Comparison of ENCODE assay signal across 5 worm cellular contexts in genomic region chrIV:337128-337646, ce11.
TF ChIP-seq lines count a peak whose summit lies in the region.

Gene pxmp-4, minus strand, starts transcription at chrIV:337178.

TF ChIP-seq in whole organism, L1 larva, 84 proteins besides CTCF, POLR2A, EP300 and RAD21:
- no peak for TF ChIP-seq zip-4 (GFP tag; optimal IDR thresholded peaks at IDR 0.05; lab: Kevin White, UChicago)
- no peak for TF ChIP-seq pqm-1 (tag; optimal IDR thresholded peaks at IDR 0.05; lab: Kevin White, UChicago)
- no peak for TF ChIP-seq lin-13 (GFP tag; optimal IDR thresholded peaks at IDR 0.05; lab: Kevin White, UChicago)
- peak in 1 of 2 experiments; percentile 27 for TF ChIP-seq lin-35 (GFP tag; optimal IDR thresholded peaks at IDR 0.05; lab: Kevin White, UChicago)
- no peak for TF ChIP-seq efl-1 (optimal IDR thresholded peaks at IDR 0.05; lab: Kevin White, UChicago)
- TF ChIP-seq efl-1 (GFP tag; optimal IDR thresholded peaks at IDR 0.05 in 1 of 2; lab: Kevin White, UChicago): peak in 1 of 2 experiments; percentile 43
- peak; percentile 50 for TF ChIP-seq elt-2 (tag; optimal IDR thresholded peaks at IDR 0.05; lab: Kevin White, UChicago)
- no peak for TF ChIP-seq alr-1 (tag; optimal IDR thresholded peaks at IDR 0.05; lab: Kevin White, UChicago; ENCODE audit: borderline replicate concordance)
- no peak for TF ChIP-seq ceh-82 (tag; optimal IDR thresholded peaks at IDR 0.05; lab: Kevin White, UChicago)

TF ChIP-seq in whole organism, L2 larva, 48 proteins besides CTCF, POLR2A, EP300 and RAD21:
- TF ChIP-seq sem-4 (tag; optimal IDR thresholded peaks at IDR 0.05; lab: Kevin White, UChicago): no peak
- peak; percentile 52 for TF ChIP-seq fos-1 (tag; optimal IDR thresholded peaks at IDR 0.05; lab: Kevin White, UChicago)
- TF ChIP-seq nhr-6 (tag; optimal IDR thresholded peaks at IDR 0.05; lab: Kevin White, UChicago): no peak
- no peak for TF ChIP-seq lsy-2 (tag; optimal IDR thresholded peaks at IDR 0.05; lab: Kevin White, UChicago)
- TF ChIP-seq C34F6.9 (tag; optimal IDR thresholded peaks at IDR 0.05; lab: Kevin White, UChicago): no peak

TF ChIP-seq in whole organism, L3 larva, 47 proteins besides CTCF, POLR2A, EP300 and RAD21:
- TF ChIP-seq tbx-2 (tag; optimal IDR thresholded peaks at IDR 0.05; lab: Kevin White, UChicago): no peak
- TF ChIP-seq mdl-1 (tag; optimal IDR thresholded peaks at IDR 0.05; lab: Kevin White, UChicago): no peak
- no peak for TF ChIP-seq fkh-10 (GFP tag; optimal IDR thresholded peaks at IDR 0.05; lab: Kevin White, UChicago)
- TF ChIP-seq sea-2 (GFP tag; optimal IDR thresholded peaks at IDR 0.05; lab: Kevin White, UChicago): no peak
- TF ChIP-seq pqm-1 (tag; optimal IDR thresholded peaks at IDR 0.05; lab: Kevin White, UChicago): peak; percentile 64
- TF ChIP-seq hmg-11 (tag; optimal IDR thresholded peaks at IDR 0.05; lab: Kevin White, UChicago): no peak
- TF ChIP-seq ceh-28 (tag; optimal IDR thresholded peaks at IDR 0.05; lab: Kevin White, UChicago): peak; percentile 10
- no peak for TF ChIP-seq egl-27 (tag; optimal IDR thresholded peaks at IDR 0.05; lab: Kevin White, UChicago)
- no peak for TF ChIP-seq lsy-12 (tag; optimal IDR thresholded peaks at IDR 0.05; lab: Kevin White, UChicago)
- peak; percentile 80 for TF ChIP-seq elt-2 (tag; optimal IDR thresholded peaks at IDR 0.05; lab: Kevin White, UChicago)
TF ChIP-seq in whole organism, L3 larva: peak in this region for 3.

TF ChIP-seq in whole organism, L4 larva, 104 proteins besides CTCF, POLR2A, EP300 and RAD21 (continues in another document):
- TF ChIP-seq sdz-12 (GFP tag; optimal IDR thresholded peaks at IDR 0.05; lab: Kevin White, UChicago) (no peak), rbr-2 (tag; optimal IDR thresholded peaks at IDR 0.05; lab: Kevin White, UChicago) (no peak), saeg-2 (GFP tag; IDR thresholded peaks at IDR 0.05; lab: Robert Waterston, UW) (no peak), ceh-28 (tag; optimal IDR thresholded peaks at IDR 0.05; lab: Kevin White, UChicago) (no peak), dmd-9 (GFP tag; IDR thresholded peaks at IDR 0.05; lab: Robert Waterston, UW) (no peak), lim-7 (GFP tag; IDR thresholded peaks at IDR 0.05; lab: Robert Waterston, UW) (no peak), duxl-1 (tag; optimal IDR thresholded peaks at IDR 0.05; lab: Kevin White, UChicago; ENCODE audit: poor library complexity) (no peak), T26A8.4 (GFP tag; IDR thresholded peaks at IDR 0.05; lab: Robert Waterston, UW) (no peak), nhr-41 (GFP tag; IDR thresholded peaks at IDR 0.05; lab: Robert Waterston, UW) (no peak), ceh-82 (tag; optimal IDR thresholded peaks at IDR 0.05; lab: Kevin White, UChicago) (no peak), arid-1 (GFP tag; conservative IDR thresholded peaks at IDR 0.05; lab: Robert Waterston, UW) (no peak), lir-3 (tag; optimal IDR thresholded peaks at IDR 0.05; lab: Kevin White, UChicago) (no peak), dve-1 (tag; optimal IDR thresholded peaks at IDR 0.05; lab: Kevin White, UChicago; ENCODE audit: insufficient read depth) (peak; percentile 74), dpl-1 (GFP tag; optimal IDR thresholded peaks at IDR 0.05; lab: Kevin White, UChicago) (no peak), ceh-62 (tag; optimal IDR thresholded peaks at IDR 0.05; lab: Kevin White, UChicago) (no peak), vab-7 (GFP tag; IDR thresholded peaks at IDR 0.05; lab: Robert Waterston, UW) (no peak), daf-12 (tag; optimal IDR thresholded peaks at IDR 0.05; lab: Kevin White, UChicago) (no peak), unc-62 (GFP tag; optimal IDR thresholded peaks at IDR 0.05 in 1 of 2; lab: Kevin White, UChicago) (peak in 1 of 2 experiments; percentile 85), unc-62 (tag; optimal IDR thresholded peaks at IDR 0.05; lab: Kevin White, UChicago) (no peak), skn-1 (tag; optimal IDR thresholded peaks at IDR 0.05; lab: Kevin White, UChicago) (no peak), zip-11 (GFP tag; IDR thresholded peaks at IDR 0.05; lab: Robert Waterston, UW) (no peak), Y75B8A.6 (GFP tag; IDR thresholded peaks at IDR 0.05; lab: Robert Waterston, UW) (no peak), tag-97 (GFP tag; IDR thresholded peaks at IDR 0.05; lab: Robert Waterston, UW) (no peak), ces-1 (GFP tag; optimal IDR thresholded peaks at IDR 0.05; lab: Kevin White, UChicago) (no peak), F26F4.8 (GFP tag; conservative IDR thresholded peaks at IDR 0.05; lab: Robert Waterston, UW) (no peak), nhr-237 (tag; optimal IDR thresholded peaks at IDR 0.05; lab: Kevin White, UChicago) (no peak), lsy-2 (tag; optimal IDR thresholded peaks at IDR 0.05; lab: Kevin White, UChicago) (no peak), nhr-48 (tag; optimal IDR thresholded peaks at IDR 0.05; lab: Kevin White, UChicago) (peak; percentile 35), mep-1 (tag; optimal IDR thresholded peaks at IDR 0.05; lab: Kevin White, UChicago) (no peak), lin-29 (GFP tag; IDR thresholded peaks at IDR 0.05; lab: Robert Waterston, UW) (no peak), egl-27 (tag; optimal IDR thresholded peaks at IDR 0.05; lab: Kevin White, UChicago) (no peak), nhr-111 (GFP tag; optimal IDR thresholded peaks at IDR 0.05; lab: Kevin White, UChicago) (no peak), ztf-7 (tag; optimal IDR thresholded peaks at IDR 0.05; lab: Kevin White, UChicago) (no peak), ceh-44 (GFP tag; IDR thresholded peaks at IDR 0.05; lab: Robert Waterston, UW) (no peak), F37D6.2 (tag; optimal IDR thresholded peaks at IDR 0.05; lab: Kevin White, UChicago) (no peak), snpc-1.2 (GFP tag; IDR thresholded peaks at IDR 0.05; lab: Robert Waterston, UW) (no peak), pqm-1 (tag; optimal IDR thresholded peaks at IDR 0.05; lab: Kevin White, UChicago) (peak; percentile 50), lin-39 (tag; optimal IDR thresholded peaks at IDR 0.05; lab: Kevin White, UChicago) (no peak)

TF ChIP-seq in whole organism, young adult, 124 proteins besides CTCF, POLR2A, EP300 and RAD21:
- TF ChIP-seq ccch-3 (GFP tag; optimal IDR thresholded peaks at IDR 0.05; lab: Kevin White, UChicago) (no peak), K11D2.4 (GFP tag; IDR thresholded peaks at IDR 0.05; lab: Robert Waterston, UW) (no peak), nhr-80 (tag; optimal IDR thresholded peaks at IDR 0.05; lab: Kevin White, UChicago) (peak; percentile 72), cebp-2 (GFP tag; IDR thresholded peaks at IDR 0.05; lab: Robert Waterston, UW) (no peak), Y53G8AR.9 (GFP tag; conservative IDR thresholded peaks at IDR 0.05; lab: Robert Waterston, UW) (no peak), ztf-26 (tag; optimal IDR thresholded peaks at IDR 0.05; lab: Kevin White, UChicago) (no peak), T26A5.8 (tag; optimal IDR thresholded peaks at IDR 0.05; lab: Kevin White, UChicago) (no peak), somi-1 (GFP tag; optimal IDR thresholded peaks at IDR 0.05; lab: Kevin White, UChicago) (no peak), F33H1.4 (GFP tag; IDR thresholded peaks at IDR 0.05; lab: Robert Waterston, UW) (no peak), let-607 (tag; optimal IDR thresholded peaks at IDR 0.05; lab: Kevin White, UChicago) (peak; percentile 66 to 75), dpff-1 (tag; optimal IDR thresholded peaks at IDR 0.05; lab: Kevin White, UChicago) (no peak)
TF ChIP-seq in whole organism, young adult: peak in this region for 2.
